Worm (Caenorhabditis elegans) whole organism, mixed stage, embryonic: ENCODE results near the gene T13C5.9.

Source experiments
- M03D4.4 ChIP-seq: sonication (generic microtip); optimal IDR thresholded peaks from 2 replicates; lab custom pipeline; 2017; ENCODE audit warnings: mild to moderate bottlenecking, missing genetic modification characterization, missing compliant biosample characterization
- bed-3 ChIP-seq: fragments of 200-800 bp; sonication (Bioruptor generic); optimal IDR thresholded peaks from 3 replicates; lab custom pipeline; 2018; ENCODE audit warnings: mild to moderate bottlenecking, missing genetic modification characterization, moderate library complexity, missing compliant biosample characterization
- blmp-1 ChIP-seq: fragments of 150-350 bp; optimal IDR thresholded peaks from 2 replicates; lab custom pipeline; 2014; ENCODE audit warnings: missing biosample characterization, missing genetic modification characterization
- ceh-39 ChIP-seq: fragments of 150-350 bp; optimal IDR thresholded peaks from 2 replicates; lab custom pipeline; 2014; ENCODE audit warnings: missing biosample characterization, missing genetic modification characterization
- ceh-43 ChIP-seq: fragments of 200-800 bp; sonication (Bioruptor generic); optimal IDR thresholded peaks from 2 replicates; lab custom pipeline; 2018; ENCODE audit warnings: mild to moderate bottlenecking, missing genetic modification characterization, moderate library complexity, missing compliant biosample characterization
- ceh-83 ChIP-seq: fragments of 200-800 bp; sonication (Bioruptor generic); optimal IDR thresholded peaks from 2 replicates; lab custom pipeline; 2018; ENCODE audit warnings: mild to moderate bottlenecking, missing genetic modification characterization, missing compliant biosample characterization
- ces-1 ChIP-seq: fragments of 150-350 bp; optimal IDR thresholded peaks from 2 replicates; lab custom pipeline; 2014; ENCODE audit warnings: missing biosample characterization, missing genetic modification reagents, missing genetic modification characterization
- cnd-1 ChIP-seq: fragments of 200-800 bp; sonication (Bioruptor generic); optimal IDR thresholded peaks from 2 replicates; lab custom pipeline; 2018; ENCODE audit warnings: mild to moderate bottlenecking, missing genetic modification characterization, missing compliant biosample characterization
- drap-1 ChIP-seq: fragments of 200-800 bp; sonication (Bioruptor generic); optimal IDR thresholded peaks from 3 replicates; lab custom pipeline; 2018; ENCODE audit warnings: mild to moderate bottlenecking, missing genetic modification characterization, missing compliant biosample characterization
- elt-1 ChIP-seq: sonication (generic microtip); optimal IDR thresholded peaks from 2 replicates; lab custom pipeline; 2017; ENCODE audit warnings: missing genetic modification characterization, mild to moderate bottlenecking, missing compliant biosample characterization, antibody characterized with exemption, moderate library complexity, borderline replicate concordance; ENCODE audit not compliant: insufficient read depth
- elt-3 ChIP-seq: fragments of 150-350 bp; optimal IDR thresholded peaks from 2 replicates; lab custom pipeline; 2014; ENCODE audit warnings: missing biosample characterization, missing genetic modification characterization
- flh-1 ChIP-seq: fragments of 200-800 bp; sonication (Bioruptor generic); optimal IDR thresholded peaks from 2 replicates; lab custom pipeline; 2018; ENCODE audit warnings: mild to moderate bottlenecking, missing genetic modification characterization, moderate library complexity, missing compliant biosample characterization
- ham-2 ChIP-seq: fragments of 200-800 bp; sonication (Bioruptor generic); optimal IDR thresholded peaks from 2 replicates; lab custom pipeline; 2018; ENCODE audit warnings: mild to moderate bottlenecking, missing genetic modification characterization, missing compliant biosample characterization
- hlh-1 ChIP-seq: fragments of 150-350 bp; optimal IDR thresholded peaks from 2 replicates; lab custom pipeline; 2014; ENCODE audit warnings: missing biosample characterization, missing genetic modification reagents, missing genetic modification characterization
- lin-13 ChIP-seq: fragments of 150-350 bp; optimal IDR thresholded peaks from 2 replicates; lab custom pipeline; 2014; ENCODE audit warnings: missing biosample characterization, missing genetic modification characterization
- lin-32 ChIP-seq: fragments of 200-800 bp; sonication (Bioruptor generic); optimal IDR thresholded peaks from 2 replicates; lab custom pipeline; 2018; ENCODE audit warnings: mild to moderate bottlenecking, missing genetic modification characterization, missing compliant biosample characterization
- lsy-2 ChIP-seq: fragments of 150-350 bp; optimal IDR thresholded peaks from 2 replicates; lab custom pipeline; 2014; ENCODE audit warnings: missing biosample characterization, missing genetic modification characterization
- mab-5 ChIP-seq: fragments of 150-350 bp; optimal IDR thresholded peaks from 2 replicates; lab custom pipeline; 2014; ENCODE audit warnings: missing biosample characterization, missing genetic modification characterization
- mep-1 ChIP-seq: fragments of 150-350 bp; optimal IDR thresholded peaks from 2 replicates; lab custom pipeline; 2017; ENCODE audit warnings: missing biosample characterization, missing genetic modification reagents, missing genetic modification characterization, inconsistent platforms
- mls-2 ChIP-seq: sonication (generic microtip); optimal IDR thresholded peaks from 2 replicates; lab custom pipeline; 2016; ENCODE audit warnings: mild to moderate bottlenecking, missing genetic modification characterization, moderate library complexity, missing compliant biosample characterization
- nhr-12 ChIP-seq: fragments of 150-350 bp; optimal IDR thresholded peaks from 2 replicates; lab custom pipeline; 2014; ENCODE audit warnings: missing biosample characterization, missing genetic modification characterization
- nhr-28 ChIP-seq: fragments of 150-350 bp; optimal IDR thresholded peaks from 2 replicates; lab custom pipeline; 2014; ENCODE audit warnings: missing biosample characterization, missing genetic modification characterization
- nhr-76 ChIP-seq: sonication (generic microtip); optimal IDR thresholded peaks from 2 replicates; lab custom pipeline; 2017; ENCODE audit warnings: missing biosample characterization, missing genetic modification characterization
- pha-4 ChIP-seq: fragments of 150-350 bp; optimal IDR thresholded peaks from 2 replicates; lab custom pipeline; 2018; ENCODE audit warnings: missing biosample characterization, missing genetic modification reagents, missing genetic modification characterization
- snpc-4 ChIP-seq: fragments of 150-350 bp; optimal IDR thresholded peaks from 2 replicates; lab custom pipeline; 2014; ENCODE audit warnings: missing biosample characterization, missing genetic modification characterization
- sptf-1 ChIP-seq: sonication (generic microtip); optimal IDR thresholded peaks from 2 replicates; lab custom pipeline; 2017; ENCODE audit warnings: mild to moderate bottlenecking, missing genetic modification characterization, moderate library complexity, missing compliant biosample characterization
- tbx-8 ChIP-seq: fragments of 200-800 bp; sonication (Bioruptor generic); optimal IDR thresholded peaks from 2 replicates; lab custom pipeline; 2018; ENCODE audit warnings: mild to moderate bottlenecking, missing genetic modification characterization, moderate library complexity, missing compliant biosample characterization
- unc-120 ChIP-seq: sonication (generic microtip); optimal IDR thresholded peaks from 2 replicates; lab custom pipeline; 2017; ENCODE audit warnings: missing genetic modification characterization, missing compliant biosample characterization; ENCODE audit not compliant: poor library complexity, severe bottlenecking
- unc-39 ChIP-seq: fragments of 150-350 bp; optimal IDR thresholded peaks from 2 replicates; lab custom pipeline; 2014; ENCODE audit warnings: missing biosample characterization, missing genetic modification characterization
- zip-8 ChIP-seq: fragments of 150-350 bp; optimal IDR thresholded peaks from 2 replicates; lab custom pipeline; 2014; ENCODE audit warnings: missing biosample characterization, missing genetic modification characterization
- ztf-11 ChIP-seq: fragments of 150-350 bp; optimal IDR thresholded peaks from 2 replicates; lab custom pipeline; 2014; ENCODE audit warnings: missing biosample characterization, missing genetic modification characterization

The T13C5.9 gene

ce11 chrX:6184709-6185108 is 5.3 kb upstream of the T13C5.9 start, which contains the start of gene T13C5.2:
TSS of gene T13C5.2 (plus strand) at chrX:6185009.
- no peak for TF ChIP-seq ceh-83 (GFP tag; lab: Kevin White, UChicago)
- TF ChIP-seq lin-32 (GFP tag; lab: Kevin White, UChicago) = no peak
- no peak for TF ChIP-seq hlh-1 (tag; lab: Kevin White, UChicago)
- TF ChIP-seq lin-13 (tag; lab: Kevin White, UChicago) = no peak
- no peak for TF ChIP-seq M03D4.4 (tag; lab: Kevin White, UChicago)

- no peak for TF ChIP-seq pha-4
- no peak for TF ChIP-seq unc-39 (tag; lab: Kevin White, UChicago)
- no peak for TF ChIP-seq ces-1 (GFP tag; lab: Kevin White, UChicago)
- TF ChIP-seq sptf-1 = no peak
- TF ChIP-seq bed-3 = no peak
- TF ChIP-seq tbx-8 (GFP tag; lab: Kevin White, UChicago) = no peak
- no peak for TF ChIP-seq mls-2
- no peak for TF ChIP-seq hlh-1 (tag; lab: Kevin White, UChicago)
- TF ChIP-seq lin-13 (tag; lab: Kevin White, UChicago) = no peak
- no peak for TF ChIP-seq nhr-12 (tag; lab: Kevin White, UChicago)
- no peak for TF ChIP-seq cnd-1 (tag; lab: Kevin White, UChicago)
- TF ChIP-seq lin-32 (GFP tag; lab: Kevin White, UChicago) = no peak
- TF ChIP-seq ztf-11 (tag; lab: Kevin White, UChicago) = no peak
Observed at ce11 chrX:6187848-6188247, 2.2 kb upstream of the T13C5.9 start, which contains the start of gene T13C5.10. TSS of gene T13C5.10 (plus strand) at chrX:6188148.

ce11 chrX:6194191-6194724 is 4.2 kb downstream of the T13C5.9 start, which contains the start of gene ceh-54:
TSS of gene ceh-54 (minus strand) at chrX:6194241.
- TF ChIP-seq drap-1 = no peak
- TF ChIP-seq snpc-4 (tag; lab: Kevin White, UChicago) = no peak
- no peak for TF ChIP-seq flh-1 (GFP tag; lab: Kevin White, UChicago)
- no peak for TF ChIP-seq zip-8
- no peak for TF ChIP-seq lin-13 (tag; lab: Kevin White, UChicago)
- no peak for TF ChIP-seq ceh-39 (tag; lab: Kevin White, UChicago)
- no peak for TF ChIP-seq lsy-2 (tag; lab: Kevin White, UChicago)
- TF ChIP-seq tbx-8 (GFP tag; lab: Kevin White, UChicago) = no peak
- no peak for TF ChIP-seq elt-1
- TF ChIP-seq cnd-1 (tag; lab: Kevin White, UChicago) = no peak
- TF ChIP-seq unc-120 (tag; lab: Kevin White, UChicago) = no peak
- no peak for TF ChIP-seq unc-39 (tag; lab: Kevin White, UChicago)
- TF ChIP-seq elt-3 (tag; lab: Kevin White, UChicago) = no peak
- no peak for TF ChIP-seq nhr-28
- no peak for TF ChIP-seq M03D4.4 (tag; lab: Kevin White, UChicago)

- TF ChIP-seq pha-4 (no peak), drap-1 (no peak), mep-1 (tag; lab: Kevin White, UChicago) (no peak)
Observed at ce11 chrX:6196627-6197026, 6.6 kb downstream of the T13C5.9 start, which contains the start of gene daf-9. TSS of gene daf-9 (plus strand) at chrX:6196927.

ce11 chrX:6201542-6201941 is 11.5 kb downstream of the T13C5.9 start:
- TF ChIP-seq nhr-76 (tag; lab: Kevin White, UChicago) (no peak), unc-120 (tag; lab: Kevin White, UChicago) (no peak), cnd-1 (tag; lab: Kevin White, UChicago) (no peak), ceh-39 (tag; lab: Kevin White, UChicago) (no peak), lin-13 (tag; lab: Kevin White, UChicago) (no peak), lsy-2 (tag; lab: Kevin White, UChicago) (no peak), mls-2 (no peak), nhr-12 (tag; lab: Kevin White, UChicago) (no peak), mab-5 (tag; lab: Kevin White, UChicago) (no peak), flh-1 (GFP tag; lab: Kevin White, UChicago) (no peak), nhr-28 (no peak), elt-3 (tag; lab: Kevin White, UChicago) (no peak), ham-2 (GFP tag; lab: Kevin White, UChicago) (no peak), pha-4 (no peak), bed-3 (no peak), elt-1 (no peak), sptf-1 (no peak), ceh-43 (no peak), blmp-1 (tag; lab: Kevin White, UChicago) (no peak)
